Worm (Caenorhabditis elegans) whole organism, L3 larva: ENCODE measurements around the gene frpr-2.

Experiments
- aly-2 ChIP-seq: fragments of 150-350 bp; optimal IDR thresholded peaks from 2 replicates; lab custom pipeline; 2014; ENCODE audit warnings: missing biosample characterization, missing genetic modification characterization
- ceh-16 ChIP-seq: sonication (generic microtip); optimal IDR thresholded peaks from 2 replicates; lab custom pipeline; 2017; ENCODE audit warnings: missing biosample characterization, missing genetic modification characterization
- lin-15B ChIP-seq: fragments of 150-350 bp; optimal IDR thresholded peaks from 2 replicates; lab custom pipeline; 2014; ENCODE audit warnings: missing biosample characterization, missing genetic modification characterization
- mdl-1 ChIP-seq: fragments of 150-350 bp; optimal IDR thresholded peaks from 2 replicates; lab custom pipeline; 2014; ENCODE audit warnings: missing biosample characterization, missing genetic modification characterization
- nhr-25 ChIP-seq: sonication (generic microtip); optimal IDR thresholded peaks from 2 replicates; lab custom pipeline; 2017; ENCODE audit warnings: missing biosample characterization, missing genetic modification characterization
- pha-4 ChIP-seq: fragments of 150-350 bp; optimal IDR thresholded peaks from 2 replicates; lab custom pipeline; 2014; ENCODE audit warnings: missing biosample characterization, missing genetic modification reagents, missing genetic modification characterization
- snpc-4 ChIP-seq: fragments of 150-350 bp; optimal IDR thresholded peaks from 2 replicates; lab custom pipeline; 2014; ENCODE audit warnings: missing biosample characterization, missing genetic modification characterization
- tbx-2 ChIP-seq: sonication (generic microtip); optimal IDR thresholded peaks from 2 replicates; lab custom pipeline; 2016; ENCODE audit warnings: mild to moderate bottlenecking, missing genetic modification characterization, missing compliant biosample characterization
- zag-1 ChIP-seq: fragments of 150-350 bp; optimal IDR thresholded peaks from 2 replicates; lab custom pipeline; 2014; ENCODE audit warnings: missing biosample characterization, missing genetic modification characterization
- ztf-4 ChIP-seq: fragments of 150-350 bp; optimal IDR thresholded peaks from 2 replicates; lab custom pipeline; 2014; ENCODE audit warnings: missing biosample characterization, missing genetic modification characterization

DNA sequence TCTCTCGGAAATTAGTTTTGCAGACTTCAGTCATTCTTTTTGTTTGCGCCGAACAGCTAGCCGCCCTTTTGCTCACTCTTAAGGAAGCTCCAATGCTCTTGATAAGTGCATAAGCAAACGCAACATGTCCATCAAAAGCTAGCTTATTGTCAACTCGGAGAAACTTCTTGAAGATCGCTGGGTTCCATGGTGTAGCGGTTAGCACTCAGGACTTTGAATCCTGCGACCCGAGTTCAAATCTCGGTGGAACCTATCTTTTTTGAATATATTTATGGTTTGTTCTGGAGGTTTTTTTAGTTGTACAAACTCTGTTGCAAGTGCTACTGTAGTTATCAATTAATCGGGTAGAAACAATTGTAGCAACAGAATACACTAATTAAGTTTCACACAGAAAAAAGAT, 27.7 kb upstream of the frpr-2 start:
- no peak for TF ChIP-seq pha-4
- no peak for TF ChIP-seq mdl-1
- no peak for TF ChIP-seq aly-2 (tag; lab: Kevin White, UChicago)
- TF ChIP-seq snpc-4: no peak
- TF ChIP-seq lin-15B (tag; lab: Kevin White, UChicago): no peak
- TF ChIP-seq tbx-2 (tag; lab: Kevin White, UChicago): no peak
- TF ChIP-seq ceh-16 (tag; lab: Kevin White, UChicago): no peak
- TF ChIP-seq zag-1: no peak
- no peak for TF ChIP-seq nhr-25
- TF ChIP-seq ztf-4 (tag; lab: Kevin White, UChicago): no peak
